Fruit fly (Drosophila melanogaster) whole organism, embryonic: Measurements from ENCODE around the gene CG5382.

Experiments
- ATbp ChIP-seq: fragments of 200-800 bp; sonication (Bioruptor generic); optimal IDR thresholded peaks from 2 replicates; lab custom pipeline; 2017; ENCODE audit warnings: missing biosample characterization, mild to moderate bottlenecking, missing genetic modification characterization, missing genetic modification reagents
- Adf1 ChIP-seq: fragments of 200-800 bp; sonication (Bioruptor generic); IDR thresholded peaks from 2 replicates; pipeline ENCODE4 v1.3.6; 2022; ENCODE audit warnings: missing biosample characterization, missing genetic modification characterization
- Bdp1 ChIP-seq: fragments of 200-800 bp; sonication (Bioruptor generic); optimal IDR thresholded peaks from 3 replicates; lab custom pipeline; 2016; ENCODE audit warnings: missing biosample characterization, missing genetic modification characterization
- Blimp-1 ChIP-seq: fragments of 200-800 bp; sonication (Bioruptor generic); optimal IDR thresholded peaks from 3 replicates; lab custom pipeline; 2018; ENCODE audit warnings: missing biosample characterization, missing genetic modification characterization, mild to moderate bottlenecking, moderate library complexity, missing genetic modification reagents
- CG1024 ChIP-seq: fragments of 200-800 bp; sonication (Bioruptor generic); IDR thresholded peaks from 2 replicates; pipeline ENCODE4 v1.3.6; 2022; ENCODE audit warnings: missing biosample characterization, missing genetic modification characterization
- CG12071 ChIP-seq: fragments of 200-800 bp; sonication (Bioruptor generic); optimal IDR thresholded peaks from 3 replicates; lab custom pipeline; 2018; ENCODE audit warnings: missing biosample characterization, mild to moderate bottlenecking, missing genetic modification characterization
- CG12659 ChIP-seq: fragments of 200-800 bp; sonication (Bioruptor generic); optimal IDR thresholded peaks from 3 replicates; lab custom pipeline; 2017; ENCODE audit warnings: mild to moderate bottlenecking, missing biosample characterization, missing genetic modification reagents, missing genetic modification characterization
- CG14441 ChIP-seq: fragments of 200-800 bp; sonication (Bioruptor generic); IDR thresholded peaks from 2 replicates; pipeline ENCODE4 v1.3.6; 2022; ENCODE audit warnings: missing biosample characterization, missing genetic modification characterization
- CG15011 ChIP-seq: fragments of 200-800 bp; sonication (Bioruptor generic); optimal IDR thresholded peaks from 3 replicates; lab custom pipeline; 2018; ENCODE audit warnings: missing biosample characterization, mild to moderate bottlenecking, missing genetic modification characterization
- CG16863 ChIP-seq: fragments of 200-800 bp; sonication (Bioruptor generic); optimal IDR thresholded peaks from 3 replicates; lab custom pipeline; 2016; ENCODE audit warnings: missing biosample characterization, missing genetic modification characterization
- CG17186 ChIP-seq: fragments of 200-800 bp; sonication (Bioruptor generic); optimal IDR thresholded peaks from 3 replicates; lab custom pipeline; 2017; ENCODE audit warnings: missing biosample characterization, missing genetic modification reagents, missing genetic modification characterization
- CG17802 ChIP-seq: fragments of 200-800 bp; sonication (Bioruptor generic); optimal IDR thresholded peaks from 2 replicates; lab custom pipeline; 2018; ENCODE audit warnings: missing biosample characterization, mild to moderate bottlenecking, missing genetic modification characterization, moderate library complexity
- CG30403 ChIP-seq: fragments of 200-800 bp; sonication (Bioruptor generic); optimal IDR thresholded peaks from 3 replicates; lab custom pipeline; 2016; ENCODE audit warnings: missing biosample characterization, missing genetic modification characterization
- CG3065 ChIP-seq: fragments of 200-800 bp; sonication (Bioruptor generic); optimal IDR thresholded peaks from 2 replicates; lab custom pipeline; 2016; ENCODE audit warnings: missing biosample characterization, missing genetic modification characterization
- CG3163 ChIP-seq: fragments of 200-800 bp; sonication (Bioruptor generic); optimal IDR thresholded peaks from 3 replicates; lab custom pipeline; 2016; ENCODE audit warnings: missing biosample characterization, missing genetic modification characterization
- CG43689 ChIP-seq: fragments of 200-800 bp; sonication (Bioruptor generic); IDR thresholded peaks from 2 replicates; pipeline ENCODE4 v1.3.6; 2022; ENCODE audit warnings: missing biosample characterization, missing genetic modification characterization
- CG7271 ChIP-seq: fragments of 200-800 bp; sonication (Bioruptor generic); optimal IDR thresholded peaks from 2 replicates; lab custom pipeline; 2018; ENCODE audit warnings: missing biosample characterization, mild to moderate bottlenecking, missing genetic modification characterization, moderate library complexity
- CG7556 ChIP-seq: fragments of 200-800 bp; sonication (Bioruptor generic); optimal IDR thresholded peaks from 2 replicates; lab custom pipeline; 2017; ENCODE audit warnings: missing biosample characterization, mild to moderate bottlenecking, missing genetic modification characterization
- CG7839 ChIP-seq: fragments of 200-800 bp; sonication (Bioruptor generic); optimal IDR thresholded peaks from 3 replicates; lab custom pipeline; 2018; ENCODE audit warnings: missing biosample characterization, mild to moderate bottlenecking, missing genetic modification characterization, moderate library complexity
- CG8290 ChIP-seq, 3 experiments: fragments of 200-800 bp; sonication (Bioruptor generic); optimal IDR thresholded peaks; 2 replicates each; lab custom pipeline; 2016 to 2019; ENCODE audit warnings: missing biosample characterization in 3 of 3, missing genetic modification characterization in 3 of 3, mild to moderate bottlenecking in 2 of 3, moderate library complexity in 1 of 3
- CG8478 ChIP-seq: fragments of >200 bp; optimal IDR thresholded peaks from 2 replicates; lab custom pipeline; 2018
- CG8944 ChIP-seq: fragments of 200-800 bp; sonication (Bioruptor generic); optimal IDR thresholded peaks from 3 replicates; lab custom pipeline; 2016; ENCODE audit warnings: missing biosample characterization, missing genetic modification characterization
- CG9215 ChIP-seq: fragments of 200-800 bp; sonication (Bioruptor generic); IDR thresholded peaks from 2 replicates; pipeline ENCODE4 v1.3.6; 2022; ENCODE audit warnings: missing biosample characterization, missing genetic modification characterization
- Ets65A ChIP-seq: fragments of 200-800 bp; sonication (Bioruptor generic); peaks from one replicate; lab custom pipeline; 2016; ENCODE audit warnings: missing biosample characterization, missing genetic modification characterization
- Fer1 ChIP-seq: fragments of 200-800 bp; sonication (Bioruptor generic); optimal IDR thresholded peaks from 2 replicates; lab custom pipeline; 2017; ENCODE audit warnings: missing biosample characterization, mild to moderate bottlenecking, missing genetic modification characterization
- Hsf ChIP-seq: fragments of 200-800 bp; sonication (Bioruptor generic); optimal IDR thresholded peaks from 3 replicates; lab custom pipeline; 2016; ENCODE audit warnings: missing biosample characterization, missing genetic modification characterization
- MBD-R2 ChIP-seq: fragments of 200-800 bp; sonication (Bioruptor generic); IDR thresholded peaks from 2 replicates; pipeline ENCODE4 v1.3.6; 2022; ENCODE audit warnings: missing biosample characterization, missing genetic modification characterization
- Mad ChIP-seq: fragments of 200-800 bp; sonication (Bioruptor generic); optimal IDR thresholded peaks from 2 replicates; lab custom pipeline; 2016; ENCODE audit warnings: missing biosample characterization, missing genetic modification characterization
- Mes4 ChIP-seq: fragments of 200-800 bp; sonication (Bioruptor generic); optimal IDR thresholded peaks from 2 replicates; lab custom pipeline; 2016; ENCODE audit warnings: missing biosample characterization, missing genetic modification characterization
- Sox102F ChIP-seq: fragments of 200-800 bp; sonication (Bioruptor generic); optimal IDR thresholded peaks from 2 replicates; lab custom pipeline; 2018; ENCODE audit warnings: missing biosample characterization, mild to moderate bottlenecking, missing genetic modification characterization, moderate library complexity
- Stat92E ChIP-seq, 3 experiments: fragments of >200 bp in 2 of 3; fragments of 200-800 bp in 1 of 3; sonication (Bioruptor generic) in 1 of 3; optimal IDR thresholded peaks; 2 replicates each; lab custom pipeline; 2017 to 2019; ENCODE audit warnings: missing biosample characterization in 3 of 3, missing genetic modification characterization in 3 of 3, mild to moderate bottlenecking in 1 of 3, moderate library complexity in 1 of 3
- Xbp1 ChIP-seq: fragments of 200-800 bp; sonication (Bioruptor generic); optimal IDR thresholded peaks from 3 replicates; lab custom pipeline; 2016; ENCODE audit warnings: missing biosample characterization, mild to moderate bottlenecking, missing genetic modification characterization
- YL-1 ChIP-seq: fragments of 200-800 bp; sonication (Bioruptor generic); optimal IDR thresholded peaks from 3 replicates; lab custom pipeline; 2017; ENCODE audit warnings: missing biosample characterization, mild to moderate bottlenecking, missing genetic modification characterization
- abd-A ChIP-seq: fragments of 200-800 bp; sonication (Bioruptor generic); optimal IDR thresholded peaks from 3 replicates; lab custom pipeline; 2019; ENCODE audit warnings: missing biosample characterization, mild to moderate bottlenecking, missing genetic modification characterization, moderate library complexity
- al ChIP-seq: fragments of 200-800 bp; sonication (Bioruptor generic); IDR thresholded peaks from 2 replicates; pipeline ENCODE4 v1.3.6; 2022; ENCODE audit warnings: missing biosample characterization, missing genetic modification characterization
- aop ChIP-seq: fragments of 200-800 bp; sonication (Bioruptor generic); IDR thresholded peaks from 2 replicates; pipeline ENCODE4 v1.3.6; 2022; ENCODE audit warnings: missing biosample characterization, missing genetic modification characterization
- ash1 ChIP-seq: fragments of 200-800 bp; sonication (Bioruptor generic); optimal IDR thresholded peaks from 2 replicates; lab custom pipeline; 2018; ENCODE audit warnings: missing biosample characterization, mild to moderate bottlenecking, missing genetic modification characterization
- bbx ChIP-seq: fragments of 200-800 bp; sonication (Bioruptor generic); IDR thresholded peaks from 2 replicates; pipeline ENCODE4 v1.3.6; 2022; ENCODE audit warnings: missing biosample characterization, missing genetic modification characterization; ENCODE audit not compliant: partially characterized antibody
- croc ChIP-seq: fragments of 200-800 bp; sonication (Bioruptor generic); conservative IDR thresholded peaks from 3 replicates; pipeline ENCODE4 v1.3.6; 2022; ENCODE audit warnings: missing biosample characterization, missing genetic modification characterization
- dysf ChIP-seq: fragments of 200-800 bp; sonication (Bioruptor generic); IDR thresholded peaks from 3 replicates; pipeline ENCODE4 v1.3.6; 2022; ENCODE audit warnings: missing biosample characterization, missing genetic modification characterization
- fd3F ChIP-seq: fragments of 200-800 bp; sonication (Bioruptor generic); optimal IDR thresholded peaks from 2 replicates; lab custom pipeline; 2018; ENCODE audit warnings: missing biosample characterization, mild to moderate bottlenecking, missing genetic modification characterization, moderate library complexity
- gt ChIP-seq: fragments of 200-800 bp; sonication (Bioruptor generic); IDR thresholded peaks from 2 replicates; pipeline ENCODE4 v1.3.6; 2022; ENCODE audit warnings: missing biosample characterization, missing genetic modification characterization
- hbn ChIP-seq: fragments of 200-800 bp; sonication (Bioruptor generic); IDR thresholded peaks from 2 replicates; pipeline ENCODE4 v1.3.6; 2022; ENCODE audit warnings: missing biosample characterization, missing genetic modification characterization; ENCODE audit not compliant: partially characterized antibody
- her ChIP-seq: fragments of 200-800 bp; sonication (Bioruptor generic); optimal IDR thresholded peaks from 2 replicates; lab custom pipeline; 2016; ENCODE audit warnings: missing biosample characterization, missing genetic modification characterization
- kah ChIP-seq: fragments of 200-800 bp; sonication (Bioruptor generic); optimal IDR thresholded peaks from 2 replicates; lab custom pipeline; 2018; ENCODE audit warnings: missing biosample characterization, mild to moderate bottlenecking, missing genetic modification characterization
- sqz ChIP-seq: fragments of 200-800 bp; sonication (Bioruptor generic); optimal IDR thresholded peaks from 3 replicates; lab custom pipeline; 2018; ENCODE audit warnings: missing biosample characterization, mild to moderate bottlenecking, missing genetic modification characterization
- tio ChIP-seq: fragments of 200-800 bp; sonication (Bioruptor generic); optimal IDR thresholded peaks from 2 replicates; lab custom pipeline; 2017; ENCODE audit warnings: missing biosample characterization, missing genetic modification characterization, inconsistent platforms
- trem ChIP-seq: fragments of 200-800 bp; optimal IDR thresholded peaks from 3 replicates; lab custom pipeline; 2019; ENCODE audit warnings: missing biosample characterization, mild to moderate bottlenecking, missing genetic modification characterization, moderate library complexity
- ttk ChIP-seq: fragments of 200-800 bp; sonication (Bioruptor generic); IDR thresholded peaks from 2 replicates; pipeline ENCODE4 v2.1.2; 2022; ENCODE audit warnings: missing biosample characterization, missing genetic modification characterization
- wek ChIP-seq: fragments of 200-800 bp; sonication (Bioruptor generic); optimal IDR thresholded peaks from 3 replicates; lab custom pipeline; 2018; ENCODE audit warnings: missing biosample characterization, mild to moderate bottlenecking, missing genetic modification characterization, moderate library complexity

The CG5382 gene

dm6 chr3R:22328665-22329350 is 37.0 kb downstream of the CG5382 start, which contains the start of gene CG7080 (continued):
- TF ChIP-seq wek (GFP tag; lab: Kevin White, UChicago) (no peak), kah (GFP tag; lab: Kevin White, UChicago) (no peak), al (no peak), CG8944 (GFP tag; lab: Kevin White, UChicago) (no peak), CG17186 (GFP tag; lab: Kevin White, UChicago) (no peak), Bdp1 (GFP tag; lab: Kevin White, UChicago) (no peak), CG8290 (GFP tag; optimal IDR thresholded peaks at IDR 0.05; lab: Kevin White, UChicago) (no peak), CG8290 (tag; optimal IDR thresholded peaks at IDR 0.05; lab: Kevin White, UChicago) (no peak), CG3065 (no peak), dysf (GFP tag; lab: Robert Waterston, UW) (0 out of 3 replicates have a peak, but pooled peaks have one; percentile 20), her (GFP tag; lab: Kevin White, UChicago) (no peak), MBD-R2 (GFP tag; lab: Robert Waterston, UW) (no peak), ash1 (GFP tag; lab: Kevin White, UChicago) (no peak), CG7556 (GFP tag; lab: Kevin White, UChicago) (no peak), tio (no peak), CG30403 (GFP tag; lab: Kevin White, UChicago) (peak; percentile 29), CG3163 (GFP tag; lab: Kevin White, UChicago) (no peak), Fer1 (GFP tag; lab: Kevin White, UChicago) (no peak), bbx (GFP tag; lab: Robert Waterston, UW) (no peak), CG8478 (lab: Kevin White, UChicago) (no peak), abd-A (no peak), Xbp1 (GFP tag; lab: Kevin White, UChicago) (no peak), Hsf (no peak), Ets65A (GFP tag; lab: Kevin White, UChicago) (no peak), Stat92E (GFP tag; optimal IDR thresholded peaks at IDR 0.05; lab: Kevin White, UChicago) (no peak), croc (GFP tag; lab: Robert Waterston, UW) (no peak), Blimp-1 (GFP tag; lab: Kevin White, UChicago) (peak; percentile 21), fd3F (GFP tag; lab: Kevin White, UChicago) (no peak), Mad (GFP tag; lab: Kevin White, UChicago) (no peak), CG7839 (tag; lab: Kevin White, UChicago) (peak; percentile 27), CG17802 (tag; lab: Kevin White, UChicago) (no peak), trem (tag; lab: Kevin White, UChicago) (no peak), ttk (GFP tag; lab: Robert Waterston, UW) (peak; percentile 21; the same call in 1 of the 2 replicates), CG7271 (no peak), CG15011 (GFP tag; lab: Kevin White, UChicago) (no peak), CG43689 (no peak), Mes4 (GFP tag; lab: Kevin White, UChicago) (no peak), gt (GFP tag; lab: Robert Waterston, UW) (no peak), CG1024 (GFP tag; lab: Robert Waterston, UW) (no peak), ATbp (GFP tag; lab: Kevin White, UChicago) (peak; percentile 38), CG12659 (no peak), CG12071 (GFP tag; lab: Kevin White, UChicago) (no peak), CG16863 (GFP tag; lab: Kevin White, UChicago) (no peak), Adf1 (GFP tag; lab: Robert Waterston, UW) (no peak), sqz (no peak), hbn (GFP tag; lab: Robert Waterston, UW) (no peak), YL-1 (no peak), CG9215 (no peak), aop (no peak), Sox102F (peak; percentile 74), CG14441 (peak; percentile 29; the same call in 1 of the 2 replicates)
